Fruit fly (Drosophila melanogaster) whole organism, pupa: ENCODE measurements around the gene CG13062.

Experiments used
- EcR ChIP-seq: fragments of 200-800 bp; sonication (Bioruptor generic); optimal IDR thresholded peaks from 3 replicates; lab custom pipeline; 2019; ENCODE audit warnings: missing biosample characterization, missing genetic modification characterization, mild to moderate bottlenecking, moderate library complexity, missing genetic modification reagents
- gl ChIP-seq: fragments of 200-800 bp; sonication (Bioruptor generic); optimal IDR thresholded peaks from 2 replicates; lab custom pipeline; 2018; ENCODE audit warnings: missing biosample characterization, mild to moderate bottlenecking, missing genetic modification characterization

dm6 chr3L:16334876-16335275 lies 20.8 kb downstream of the CG13062 start:
- TF ChIP-seq EcR (GFP tag; lab: Kevin White, UChicago) = peak; percentile 25
- no peak for TF ChIP-seq gl (tag; lab: Kevin White, UChicago)
